Worm (Caenorhabditis elegans) whole organism, L2 larva: ENCODE measurements around the gene C36E8.6.

Experiments
- C34F6.9 ChIP-seq: fragments of 150-350 bp; optimal IDR thresholded peaks from 2 replicates; lab custom pipeline; 2014; ENCODE audit warnings: missing biosample characterization, missing genetic modification characterization
- R02D3.7 ChIP-seq: fragments of 150-350 bp; optimal IDR thresholded peaks from 2 replicates; lab custom pipeline; 2014; ENCODE audit warnings: missing biosample characterization, missing genetic modification characterization
- alr-1 ChIP-seq: fragments of 150-350 bp; optimal IDR thresholded peaks from 2 replicates; lab custom pipeline; 2014; ENCODE audit warnings: missing biosample characterization, missing genetic modification characterization
- aly-2 ChIP-seq: fragments of 150-350 bp; optimal IDR thresholded peaks from 2 replicates; lab custom pipeline; 2014; ENCODE audit warnings: missing biosample characterization, missing genetic modification characterization
- ama-1 ChIP-seq: fragments of 150-350 bp; optimal IDR thresholded peaks from 2 replicates; lab custom pipeline; 2018; ENCODE audit warnings: inconsistent platforms
- blmp-1 ChIP-seq: sonication (generic microtip); optimal IDR thresholded peaks from 2 replicates; lab custom pipeline; 2017; ENCODE audit warnings: missing genetic modification characterization, mild to moderate bottlenecking, missing compliant biosample characterization, antibody characterized with exemption, moderate library complexity; ENCODE audit not compliant: insufficient read depth
- ceh-16 ChIP-seq: fragments of 150-350 bp; optimal IDR thresholded peaks from 2 replicates; lab custom pipeline; 2014; ENCODE audit warnings: missing biosample characterization, missing genetic modification characterization
- crh-2 ChIP-seq: sonication (generic microtip); optimal IDR thresholded peaks from 2 replicates; lab custom pipeline; 2017; ENCODE audit warnings: missing biosample characterization, missing genetic modification characterization
- egl-27 ChIP-seq: sonication (generic microtip); optimal IDR thresholded peaks from 3 replicates; lab custom pipeline; 2017; ENCODE audit warnings: missing biosample characterization, missing genetic modification reagents, missing genetic modification characterization
- elt-1 ChIP-seq: fragments of 150-350 bp; optimal IDR thresholded peaks from 2 replicates; lab custom pipeline; 2014; ENCODE audit warnings: missing biosample characterization, missing genetic modification characterization
- fos-1 ChIP-seq: fragments of 150-350 bp; optimal IDR thresholded peaks from 2 replicates; lab custom pipeline; 2014; ENCODE audit warnings: missing biosample characterization, missing genetic modification characterization
- gmeb-1 ChIP-seq: fragments of 150-350 bp; optimal IDR thresholded peaks from 2 replicates; lab custom pipeline; 2014; ENCODE audit warnings: missing biosample characterization, missing genetic modification characterization
- lin-11 ChIP-seq: fragments of 150-350 bp; sonication (generic microtip); optimal IDR thresholded peaks from 2 replicates; lab custom pipeline; 2014; ENCODE audit warnings: missing biosample characterization, missing genetic modification characterization, inconsistent platforms, mixed read lengths
- lin-13 ChIP-seq: fragments of 150-350 bp; optimal IDR thresholded peaks from 2 replicates; lab custom pipeline; 2014; ENCODE audit warnings: missing biosample characterization, missing genetic modification reagents, missing genetic modification characterization
- lin-39 ChIP-seq: fragments of 150-350 bp; optimal IDR thresholded peaks from 2 replicates; lab custom pipeline; 2014; ENCODE audit warnings: missing biosample characterization, missing genetic modification reagents, missing genetic modification characterization
- lsy-2 ChIP-seq, 2 experiments: fragments of 150-350 bp in 1 of 2; sonication (generic microtip) in 1 of 2; optimal IDR thresholded peaks; 2 replicates each; lab custom pipeline; 2014 to 2017; ENCODE audit warnings: missing biosample characterization in 2 of 2, missing genetic modification characterization in 2 of 2
- mbf-1 ChIP-seq: sonication (generic microtip); optimal IDR thresholded peaks from 2 replicates; lab custom pipeline; 2017; ENCODE audit warnings: missing biosample characterization, missing genetic modification characterization
- mdl-1 ChIP-seq, 2 experiments: fragments of 150-350 bp in 1 of 2; sonication (generic microtip) in 1 of 2; optimal IDR thresholded peaks; 2 replicates each; lab custom pipeline; 2017; ENCODE audit warnings: missing biosample characterization in 2 of 2, missing genetic modification characterization in 2 of 2
- nhr-12 ChIP-seq: fragments of 150-350 bp; optimal IDR thresholded peaks from 2 replicates; lab custom pipeline; 2014; ENCODE audit warnings: missing biosample characterization, missing genetic modification characterization
- nhr-129 ChIP-seq: fragments of 150-350 bp; optimal IDR thresholded peaks from 2 replicates; lab custom pipeline; 2014; ENCODE audit warnings: missing biosample characterization, missing genetic modification characterization
- nhr-21 ChIP-seq: fragments of 150-350 bp; optimal IDR thresholded peaks from 2 replicates; lab custom pipeline; 2014; ENCODE audit warnings: missing biosample characterization, missing genetic modification characterization
- nhr-237 ChIP-seq: fragments of 150-350 bp; optimal IDR thresholded peaks from 2 replicates; lab custom pipeline; 2014; ENCODE audit warnings: missing biosample characterization, missing genetic modification characterization
- nhr-25 ChIP-seq: fragments of 150-350 bp; sonication (generic microtip); optimal IDR thresholded peaks from 3 replicates; lab custom pipeline; 2014; ENCODE audit warnings: missing biosample characterization, missing genetic modification characterization
- nhr-6 ChIP-seq: fragments of 150-350 bp; optimal IDR thresholded peaks from 2 replicates; lab custom pipeline; 2014; ENCODE audit warnings: missing biosample characterization, missing genetic modification characterization
- sem-4 ChIP-seq: fragments of 150-350 bp; optimal IDR thresholded peaks from 2 replicates; lab custom pipeline; 2014; ENCODE audit warnings: missing biosample characterization, missing genetic modification reagents, missing genetic modification characterization
- sma-3 ChIP-seq: sonication (generic microtip); optimal IDR thresholded peaks from 2 replicates; lab custom pipeline; 2016; ENCODE audit warnings: missing genetic modification reagents, missing genetic modification characterization, missing compliant biosample characterization
- sma-9 ChIP-seq, 2 experiments: fragments of 150-350 bp in 1 of 2; sonication (generic microtip) in 1 of 2; optimal IDR thresholded peaks; 2 replicates each; lab custom pipeline; 2014 to 2016; ENCODE audit warnings: missing genetic modification characterization in 2 of 2, mild to moderate bottlenecking in 1 of 2, missing biosample characterization in 1 of 2, missing compliant biosample characterization in 1 of 2, missing genetic modification reagents in 1 of 2, moderate library complexity in 1 of 2
- snpc-4 ChIP-seq: fragments of 150-350 bp; optimal IDR thresholded peaks from 2 replicates; lab custom pipeline; 2014; ENCODE audit warnings: missing biosample characterization, missing genetic modification characterization
- unc-55 ChIP-seq: fragments of 150-350 bp; sonication (generic microtip); optimal IDR thresholded peaks from 3 replicates; lab custom pipeline; 2014; ENCODE audit warnings: missing biosample characterization, missing genetic modification reagents, missing genetic modification characterization
- unc-62 ChIP-seq: fragments of 150-350 bp; optimal IDR thresholded peaks from 2 replicates; lab custom pipeline; 2014; ENCODE audit warnings: missing biosample characterization, missing genetic modification reagents, missing genetic modification characterization
- zag-1 ChIP-seq: fragments of 150-350 bp; optimal IDR thresholded peaks from 2 replicates; lab custom pipeline; 2014; ENCODE audit warnings: missing biosample characterization, missing genetic modification characterization
- ztf-1 ChIP-seq: fragments of 200-800 bp; sonication (Bioruptor generic); conservative IDR thresholded peaks from 2 replicates; pipeline ENCODE4 v1.3.6; 2022; ENCODE audit warnings: missing genetic modification characterization, missing compliant biosample characterization
- ztf-11 ChIP-seq: sonication (generic microtip); optimal IDR thresholded peaks from 2 replicates; lab custom pipeline; 2017; ENCODE audit warnings: missing biosample characterization, missing genetic modification characterization
- ztf-4 ChIP-seq: fragments of 150-350 bp; optimal IDR thresholded peaks from 2 replicates; lab custom pipeline; 2014; ENCODE audit warnings: missing biosample characterization, missing genetic modification characterization

The C36E8.6 gene

DNA sequence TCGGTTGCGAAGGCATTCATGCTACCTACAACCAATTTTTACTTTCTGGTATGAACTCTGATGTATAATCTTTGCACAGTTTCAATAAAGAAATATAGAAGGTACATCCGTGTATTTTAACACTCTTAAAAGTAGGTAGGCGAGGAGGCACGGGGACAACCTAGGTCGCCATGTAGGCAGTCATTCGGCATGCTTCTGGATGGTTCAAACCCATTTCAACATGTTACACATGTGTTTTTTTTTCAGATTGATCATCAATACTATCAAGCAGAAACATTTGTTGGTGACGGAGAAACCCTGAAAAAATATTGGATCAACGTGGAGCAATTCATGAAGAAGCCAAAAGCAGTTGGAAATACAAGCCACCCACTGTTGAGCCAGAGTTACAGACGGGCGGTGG, 19.2 kb downstream of the C36E8.6 start:
- TF ChIP-seq nhr-6 (tag; lab: Kevin White, UChicago) (no peak), mbf-1 (tag; lab: Kevin White, UChicago) (no peak), C34F6.9 (tag; lab: Kevin White, UChicago) (no peak), aly-2 (tag; lab: Kevin White, UChicago) (no peak), gmeb-1 (tag; lab: Kevin White, UChicago) (no peak), sma-3 (no peak), fos-1 (no peak), nhr-129 (tag; lab: Kevin White, UChicago) (no peak), unc-62 (GFP tag; lab: Kevin White, UChicago) (no peak), elt-1 (tag; lab: Kevin White, UChicago) (no peak)

DNA sequence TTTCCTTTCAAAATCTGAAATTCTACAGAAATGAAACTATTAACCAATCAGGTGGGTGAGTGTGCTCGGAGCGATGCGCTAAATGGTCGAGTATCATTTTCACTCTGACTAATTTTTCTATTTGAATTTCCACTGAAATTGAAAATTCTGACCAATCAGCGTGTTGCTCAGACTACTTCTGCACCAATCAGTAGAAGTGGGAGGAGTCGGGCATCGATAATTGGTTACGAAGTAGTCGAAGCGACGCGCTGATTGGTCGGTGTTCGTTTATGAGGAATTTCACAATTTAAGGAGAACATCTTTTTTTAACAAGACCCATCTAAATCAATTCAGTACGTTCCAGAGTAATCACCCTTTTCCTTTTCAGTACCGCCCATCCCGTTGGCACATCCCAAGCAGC, 21.3 kb downstream of the C36E8.6 start:
- TF ChIP-seq lin-39 (no peak), zag-1 (tag; lab: Kevin White, UChicago) (no peak), sem-4 (tag; lab: Kevin White, UChicago) (no peak), ztf-11 (tag; lab: Kevin White, UChicago) (no peak), nhr-21 (tag; lab: Kevin White, UChicago) (no peak), lin-11 (tag; lab: Kevin White, UChicago) (no peak), ztf-1 (GFP tag; lab: Robert Waterston, UW) (no peak), blmp-1 (no peak), sma-9 (GFP tag; optimal IDR thresholded peaks at IDR 0.05; lab: Kevin White, UChicago) (no peak), sma-9 (tag; optimal IDR thresholded peaks at IDR 0.05; lab: Kevin White, UChicago) (no peak), unc-55 (GFP tag; lab: Kevin White, UChicago) (no peak), egl-27 (tag; lab: Kevin White, UChicago) (no peak), ama-1 (no peak), nhr-6 (tag; lab: Kevin White, UChicago) (no peak), ztf-4 (tag; lab: Kevin White, UChicago) (no peak), crh-2 (tag; lab: Kevin White, UChicago) (no peak)

DNA sequence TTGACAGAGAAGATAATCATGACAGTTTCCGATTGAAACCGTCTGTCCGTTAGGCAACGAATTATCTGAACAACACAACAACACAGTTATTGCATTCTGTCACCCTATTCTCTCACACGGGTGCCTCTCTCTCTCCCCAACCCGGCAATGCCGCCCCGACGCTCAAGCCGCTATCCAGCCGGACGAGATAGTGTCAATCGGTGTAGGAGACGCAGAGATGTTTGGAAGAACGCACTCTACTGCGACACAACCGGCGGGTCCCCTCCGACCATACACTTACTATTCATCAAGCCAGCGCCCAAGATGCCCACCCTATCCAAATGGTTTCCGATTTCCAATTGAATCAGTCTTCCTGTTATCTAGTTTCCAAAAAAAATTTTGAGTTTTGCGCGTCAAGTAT, 22.3 kb downstream of the C36E8.6 start:
- peak; percentile 13 for TF ChIP-seq nhr-129 (tag; lab: Kevin White, UChicago)
- TF ChIP-seq fos-1, result peak; percentile 7
- TF ChIP-seq egl-27 (tag; lab: Kevin White, UChicago), result peak; percentile 13
- peak; percentile 5 for TF ChIP-seq sma-3
- peak; percentile 37 for TF ChIP-seq ceh-16 (tag; lab: Kevin White, UChicago)
- TF ChIP-seq nhr-12 (tag; lab: Kevin White, UChicago), result no peak
- TF ChIP-seq nhr-25, result peak; percentile 7
- peak in 1 of 2 experiments; percentile 43 for TF ChIP-seq lsy-2 (tag; optimal IDR thresholded peaks at IDR 0.05; lab: Kevin White, UChicago)
- no peak for TF ChIP-seq R02D3.7 (tag; lab: Kevin White, UChicago)

DNA sequence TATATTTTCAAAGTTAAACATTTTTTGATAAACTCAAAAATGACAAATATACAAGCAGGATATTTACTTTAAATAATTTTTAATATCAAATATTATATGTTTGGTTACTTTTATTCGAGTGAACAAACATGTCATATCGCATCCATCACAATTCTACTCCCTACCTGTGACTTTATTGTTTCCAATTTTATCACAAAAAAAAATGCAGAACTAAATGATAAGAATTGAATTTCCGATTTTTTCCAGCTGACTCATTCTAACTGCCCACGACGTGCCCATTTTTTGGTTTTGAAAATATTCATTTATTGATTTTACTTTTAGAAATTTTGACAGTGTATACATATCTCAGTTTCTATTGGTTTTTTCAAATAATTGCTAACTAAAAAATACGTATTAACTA, 23.1 kb downstream of the C36E8.6 start:
- TF ChIP-seq fos-1, result peak; percentile 84
- no peak for TF ChIP-seq ztf-4 (tag; lab: Kevin White, UChicago)
- no peak for TF ChIP-seq nhr-6 (tag; lab: Kevin White, UChicago)
- no peak for TF ChIP-seq snpc-4 (tag; lab: Kevin White, UChicago)

DNA sequence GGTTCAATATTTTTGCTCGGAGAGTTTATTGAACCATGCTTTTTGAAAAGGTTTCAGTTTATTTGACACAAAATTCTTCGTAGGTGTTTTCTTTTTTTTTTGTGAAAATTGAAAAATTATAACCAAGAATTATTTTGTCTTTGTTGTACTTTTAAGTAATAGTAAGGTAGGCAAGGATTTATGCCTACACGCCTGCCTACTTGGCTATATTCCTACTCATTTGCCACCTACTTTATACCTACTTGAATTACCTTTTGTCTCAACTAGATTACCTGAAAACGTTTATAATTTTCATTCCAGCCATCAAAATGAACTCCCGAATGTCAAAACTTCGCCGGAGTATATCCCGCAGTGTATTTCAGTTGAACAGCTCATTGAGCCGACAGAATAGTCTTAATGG, 24.2 kb downstream of the C36E8.6 start, which contains the start of gene C36E8.4:
TSS of gene C36E8.4 (plus strand) at position 301 of the 400 bp plus-strand sequence.
- no peak for TF ChIP-seq C34F6.9 (tag; lab: Kevin White, UChicago)
- TF ChIP-seq sma-3, result no peak
- TF ChIP-seq lin-13, result no peak
- no peak for TF ChIP-seq unc-62 (GFP tag; lab: Kevin White, UChicago)
- no peak for TF ChIP-seq lin-11 (tag; lab: Kevin White, UChicago)
- no peak for TF ChIP-seq aly-2 (tag; lab: Kevin White, UChicago)
- TF ChIP-seq mdl-1 (tag; optimal IDR thresholded peaks at IDR 0.05; lab: Kevin White, UChicago), result no peak
- no peak for TF ChIP-seq nhr-25
- no peak for TF ChIP-seq R02D3.7 (tag; lab: Kevin White, UChicago)
- no peak for TF ChIP-seq alr-1 (tag; lab: Kevin White, UChicago)
- no peak for TF ChIP-seq nhr-21 (tag; lab: Kevin White, UChicago)
- TF ChIP-seq nhr-237 (tag; lab: Kevin White, UChicago), result no peak
